Worm (Caenorhabditis elegans) whole organism, young adult: Measurements from ENCODE around the gene smk-1.

Source experiments
- B0336.3 ChIP-seq: fragments of 200-800 bp; sonication (Bioruptor generic); IDR thresholded peaks from 2 replicates; pipeline ENCODE4 v1.3.6; 2022; ENCODE audit warnings: missing genetic modification characterization, missing compliant biosample characterization
- F23B12.7 ChIP-seq: sonication (generic microtip); optimal IDR thresholded peaks from 2 replicates; lab custom pipeline; 2017; ENCODE audit warnings: missing genetic modification characterization, mild to moderate bottlenecking, missing compliant biosample characterization, antibody characterized with exemption, moderate library complexity; ENCODE audit not compliant: insufficient read depth
- K11D2.4 ChIP-seq: fragments of 200-800 bp; sonication (Bioruptor generic); IDR thresholded peaks from 2 replicates; pipeline ENCODE4 v1.3.6; 2022; ENCODE audit warnings: missing genetic modification reagents, missing genetic modification characterization, missing compliant biosample characterization
- Y79H2A.3 ChIP-seq: fragments of 200-800 bp; sonication (Bioruptor generic); conservative IDR thresholded peaks from 2 replicates; pipeline ENCODE4 v1.3.6; 2022; ENCODE audit warnings: missing genetic modification reagents, missing genetic modification characterization, missing compliant biosample characterization
- ZK185.1 ChIP-seq: sonication (generic microtip); optimal IDR thresholded peaks from 2 replicates; lab custom pipeline; 2016; ENCODE audit warnings: mild to moderate bottlenecking, missing genetic modification characterization, missing compliant biosample characterization; ENCODE audit not compliant: poor library complexity, severe bottlenecking
- aptf-3 ChIP-seq: fragments of 200-800 bp; sonication (Bioruptor generic); IDR thresholded peaks from 2 replicates; pipeline ENCODE4 v1.3.6; 2022; ENCODE audit warnings: missing genetic modification characterization, missing compliant biosample characterization
- athp-1 ChIP-seq: sonication (generic microtip); optimal IDR thresholded peaks from 2 replicates; lab custom pipeline; 2017; ENCODE audit warnings: mild to moderate bottlenecking, missing genetic modification characterization, missing compliant biosample characterization
- attf-6 ChIP-seq: fragments of 200-800 bp; sonication (Bioruptor generic); IDR thresholded peaks from 2 replicates; pipeline ENCODE4 v1.3.6; 2022; ENCODE audit warnings: missing genetic modification reagents, missing genetic modification characterization, missing compliant biosample characterization
- cebp-1 ChIP-seq, 2 experiments: fragments of 200-800 bp in 1 of 2; sonication (Bioruptor generic) in 1 of 2; sonication (generic microtip) in 1 of 2; IDR thresholded peaks in 1 of 2; optimal IDR thresholded peaks in 1 of 2; 2 replicates each; pipeline versions ENCODE4 v1.3.6 to Lab custom; 2017 to 2022; ENCODE audit warnings: missing compliant biosample characterization in 2 of 2, missing genetic modification characterization in 2 of 2, mild to moderate bottlenecking in 1 of 2, missing genetic modification reagents in 1 of 2, moderate library complexity in 1 of 2
- ceh-40 ChIP-seq: fragments of 200-800 bp; sonication (Bioruptor generic); IDR thresholded peaks from 2 replicates; pipeline ENCODE4 v1.3.6; 2022; ENCODE audit warnings: missing genetic modification characterization, missing compliant biosample characterization
- chd-7 ChIP-seq: sonication (generic microtip); optimal IDR thresholded peaks from 2 replicates; lab custom pipeline; 2016; ENCODE audit warnings: mild to moderate bottlenecking, missing genetic modification characterization, moderate library complexity, missing compliant biosample characterization
- die-1 ChIP-seq: sonication (generic microtip); optimal IDR thresholded peaks from 2 replicates; lab custom pipeline; 2016; ENCODE audit warnings: missing genotype, mild to moderate bottlenecking, missing genetic modification characterization, missing compliant biosample characterization
- efl-1 ChIP-seq: fragments of 150-350 bp; optimal IDR thresholded peaks from 2 replicates; lab custom pipeline; 2014; ENCODE audit warnings: missing biosample characterization, missing genetic modification reagents, missing genetic modification characterization
- ekl-4 ChIP-seq: fragments of 200-800 bp; sonication (Bioruptor generic); IDR thresholded peaks from 2 replicates; pipeline ENCODE4 v1.3.6; 2022; ENCODE audit warnings: missing genetic modification reagents, missing genetic modification characterization, missing compliant biosample characterization
- gei-17 ChIP-seq: fragments of 200-800 bp; sonication (Bioruptor generic); optimal IDR thresholded peaks from 2 replicates; lab custom pipeline; 2018; ENCODE audit warnings: mild to moderate bottlenecking, missing genetic modification characterization, missing compliant biosample characterization
- him-1 ChIP-seq: sonication (generic microtip); optimal IDR thresholded peaks from 2 replicates; lab custom pipeline; 2016; ENCODE audit warnings: missing genotype, missing genetic modification reagents, missing genetic modification characterization, missing compliant biosample characterization
- hlh-26 ChIP-seq: fragments of 200-800 bp; sonication (Bioruptor generic); conservative IDR thresholded peaks from 2 replicates; pipeline ENCODE4 v1.3.6; 2022; ENCODE audit warnings: missing genetic modification reagents, missing genetic modification characterization, missing compliant biosample characterization
- lin-26 ChIP-seq: fragments of 200-800 bp; sonication (Bioruptor generic); IDR thresholded peaks from 2 replicates; pipeline ENCODE4 v1.3.6; 2022; ENCODE audit warnings: missing genetic modification reagents, missing genetic modification characterization, missing compliant biosample characterization
- lin-54 ChIP-seq: fragments of 200-800 bp; sonication (Bioruptor generic); optimal IDR thresholded peaks from 2 replicates; lab custom pipeline; 2018; ENCODE audit warnings: mild to moderate bottlenecking, missing genetic modification characterization, missing compliant biosample characterization
- madf-3 ChIP-seq: fragments of 200-800 bp; sonication (Bioruptor generic); IDR thresholded peaks from 2 replicates; pipeline ENCODE4 v1.3.6; 2022; ENCODE audit warnings: missing genetic modification reagents, missing genetic modification characterization, missing compliant biosample characterization
- madf-6 ChIP-seq: fragments of 200-800 bp; sonication (Bioruptor generic); IDR thresholded peaks from 2 replicates; pipeline ENCODE4 v1.3.6; 2022; ENCODE audit warnings: missing genetic modification reagents, missing genetic modification characterization, missing compliant biosample characterization
- madf-8 ChIP-seq: fragments of 200-800 bp; sonication (Bioruptor generic); conservative IDR thresholded peaks from 2 replicates; pipeline ENCODE4 v1.3.6; 2022; ENCODE audit warnings: missing genetic modification reagents, missing genetic modification characterization, missing compliant biosample characterization
- mel-28 ChIP-seq: sonication (generic microtip); optimal IDR thresholded peaks from 2 replicates; lab custom pipeline; 2016; ENCODE audit warnings: borderline replicate concordance, mild to moderate bottlenecking, missing genetic modification characterization, missing compliant biosample characterization
- nhr-80 ChIP-seq: sonication (generic microtip); optimal IDR thresholded peaks from 2 replicates; lab custom pipeline; 2016; ENCODE audit warnings: missing genetic modification characterization, missing compliant biosample characterization
- pha-4 ChIP-seq: fragments of 150-350 bp; sonication (generic microtip); optimal IDR thresholded peaks from 2 replicates; lab custom pipeline; 2014; ENCODE audit warnings: missing biosample characterization, missing genetic modification reagents, missing genetic modification characterization
- rcor-1 ChIP-seq: fragments of 200-800 bp; sonication (Bioruptor generic); IDR thresholded peaks from 2 replicates; pipeline ENCODE4 v1.3.6; 2022; ENCODE audit warnings: missing genetic modification reagents, missing genetic modification characterization, missing compliant biosample characterization
- repo-1 ChIP-seq: sonication (generic microtip); optimal IDR thresholded peaks from 2 replicates; lab custom pipeline; 2017; ENCODE audit warnings: mild to moderate bottlenecking, missing genetic modification characterization, missing compliant biosample characterization
- snpc-1.1 ChIP-seq: sonication (generic microtip); optimal IDR thresholded peaks from 2 replicates; lab custom pipeline; 2017; ENCODE audit warnings: missing genetic modification characterization, mild to moderate bottlenecking, missing compliant biosample characterization, antibody characterized with exemption, moderate library complexity, missing genotype, missing genetic modification reagents; ENCODE audit not compliant: insufficient read depth
- somi-1 ChIP-seq: fragments of 200-800 bp; sonication (Bioruptor generic); optimal IDR thresholded peaks from 2 replicates; lab custom pipeline; 2018; ENCODE audit warnings: mild to moderate bottlenecking, missing genetic modification characterization, missing compliant biosample characterization
- zfh-2 ChIP-seq: fragments of 200-800 bp; sonication (Bioruptor generic); conservative IDR thresholded peaks from 2 replicates; pipeline ENCODE4 v1.3.6; 2022; ENCODE audit warnings: missing genetic modification reagents, missing genetic modification characterization, missing compliant biosample characterization
- ztf-18 ChIP-seq: sonication (generic microtip); optimal IDR thresholded peaks from 2 replicates; lab custom pipeline; 2016; ENCODE audit warnings: missing genotype, mild to moderate bottlenecking, missing genetic modification characterization, missing compliant biosample characterization
- ztf-25 ChIP-seq: fragments of 200-800 bp; sonication (Bioruptor generic); IDR thresholded peaks from 2 replicates; pipeline ENCODE4 v1.3.6; 2022; ENCODE audit warnings: missing genetic modification reagents, missing genetic modification characterization, missing compliant biosample characterization

Gene smk-1

DNA sequence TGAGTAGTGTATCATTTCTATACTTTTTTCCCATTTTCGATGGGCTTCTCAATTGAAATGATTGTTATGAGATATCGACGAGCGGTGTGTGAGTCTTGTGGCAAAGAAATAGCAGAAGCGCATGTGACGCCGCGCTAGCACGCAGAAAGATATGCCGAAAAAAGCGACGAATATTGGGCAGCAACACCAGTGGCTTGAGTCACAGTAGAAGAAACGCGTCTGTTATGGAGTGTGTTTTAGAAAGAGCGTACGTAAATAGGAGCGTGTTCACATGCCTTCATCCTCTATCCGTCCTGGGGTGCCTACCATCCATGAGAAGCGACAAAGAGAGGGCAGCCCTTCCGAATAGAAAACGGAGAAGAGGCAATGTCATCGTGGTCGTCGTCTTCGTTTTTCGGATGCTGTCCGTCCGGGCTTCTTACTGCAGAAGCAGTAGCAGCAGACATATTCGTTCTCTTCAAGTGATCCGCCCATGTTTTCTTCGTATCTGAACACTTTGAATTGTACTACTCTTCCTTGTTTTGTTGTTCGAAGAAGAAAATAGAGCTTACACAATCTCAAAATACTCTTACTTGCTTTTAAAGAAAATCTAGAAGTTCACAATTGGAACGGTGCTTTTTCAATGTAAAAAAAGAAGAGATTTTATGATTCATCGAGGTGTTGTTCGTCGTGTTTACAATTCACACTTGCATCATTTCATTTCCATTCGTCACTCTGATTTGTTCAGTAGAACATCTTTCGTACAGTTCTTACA lies 2.4 kb downstream of the smk-1 start (continued):
- 0 out of 2 replicates have a peak, but pooled peaks have one; percentile 7 for TF ChIP-seq aptf-3 (GFP tag; lab: Robert Waterston, UW)
- TF ChIP-seq zfh-2 (GFP tag; lab: Robert Waterston, UW), result peak; percentile 54; the same call in 1 of the 2 replicates
- no peak for TF ChIP-seq cebp-1 (GFP tag; IDR thresholded peaks at IDR 0.05; lab: Robert Waterston, UW)
- peak; percentile 36 for TF ChIP-seq cebp-1 (tag; optimal IDR thresholded peaks at IDR 0.05; lab: Kevin White, UChicago)
- peak; percentile 38 for TF ChIP-seq chd-7
- no peak for TF ChIP-seq madf-8 (GFP tag; lab: Robert Waterston, UW)
- peak; percentile 66; the same call in 1 of the 2 replicates for TF ChIP-seq lin-26 (GFP tag; lab: Robert Waterston, UW)
- peak; percentile 31 for TF ChIP-seq repo-1 (tag; lab: Kevin White, UChicago)
- no peak for TF ChIP-seq ztf-18 (tag; lab: Kevin White, UChicago)
- TF ChIP-seq Y79H2A.3 (GFP tag; lab: Robert Waterston, UW), result no peak
- no peak for TF ChIP-seq attf-6 (GFP tag; lab: Robert Waterston, UW)
- TF ChIP-seq ceh-40 (GFP tag; lab: Robert Waterston, UW), result no peak
- TF ChIP-seq die-1 (tag; lab: Kevin White, UChicago), result no peak
- no peak for TF ChIP-seq mel-28 (tag; lab: Kevin White, UChicago)

- no peak for TF ChIP-seq lin-54
- TF ChIP-seq ztf-25 (GFP tag; lab: Robert Waterston, UW), result no peak
- TF ChIP-seq somi-1 (GFP tag; lab: Kevin White, UChicago), result no peak
- TF ChIP-seq F23B12.7 (tag; lab: Kevin White, UChicago), result peak; percentile 23
- peak; percentile 68 for TF ChIP-seq pha-4 (tag; lab: Kevin White, UChicago)
- TF ChIP-seq B0336.3 (GFP tag; lab: Robert Waterston, UW), result 0 out of 2 replicates have a peak, but pooled peaks have one; percentile 18
- TF ChIP-seq hlh-26 (GFP tag; lab: Robert Waterston, UW), result no peak
- peak; percentile 67 for TF ChIP-seq nhr-80
- peak; percentile 10 for TF ChIP-seq ZK185.1
- TF ChIP-seq Y79H2A.3 (GFP tag; lab: Robert Waterston, UW), result no peak
- 0 out of 2 replicates have a peak, but pooled peaks have one; percentile 23 for TF ChIP-seq aptf-3 (GFP tag; lab: Robert Waterston, UW)
- TF ChIP-seq zfh-2 (GFP tag; lab: Robert Waterston, UW), result 0 out of 2 replicates have a peak, but pooled peaks have one; percentile 8
- TF ChIP-seq snpc-1.1 (tag; lab: Kevin White, UChicago), result no peak
Observed at ce11 chrV:8610633-8611404, 3.2 kb downstream of the smk-1 start, which contains the start of gene fip-4. Gene fip-4, minus strand, starts transcription at chrV:8611268.

DNA sequence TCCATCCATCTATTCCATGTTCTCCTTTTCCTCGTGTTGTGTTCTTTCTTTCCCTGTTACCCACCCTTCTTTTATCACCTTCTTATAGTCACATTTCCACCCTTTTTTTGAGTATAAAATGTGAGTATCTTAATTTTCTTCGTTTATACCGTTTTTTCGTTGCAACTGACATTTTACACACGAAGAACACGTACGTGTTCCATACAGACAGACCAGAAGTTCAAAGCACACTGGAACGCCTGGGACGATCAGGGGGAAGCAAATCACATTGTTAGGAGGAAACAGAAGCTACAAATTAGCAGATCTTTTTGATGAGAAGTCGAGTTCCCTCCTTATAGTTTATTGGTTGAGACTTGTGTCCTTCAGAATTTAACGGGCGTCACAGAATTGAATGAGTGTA lies 8.1 kb downstream of the smk-1 start:
- TF ChIP-seq B0336.3 (GFP tag; lab: Robert Waterston, UW) (0 out of 2 replicates have a peak, but pooled peaks have one; percentile 16), him-1 (tag; lab: Kevin White, UChicago) (peak; percentile 23), ekl-4 (GFP tag; lab: Robert Waterston, UW) (peak; percentile 22; the same call in 1 of the 2 replicates), hlh-26 (GFP tag; lab: Robert Waterston, UW) (no peak), athp-1 (no peak), madf-3 (GFP tag; lab: Robert Waterston, UW) (0 out of 2 replicates have a peak, but pooled peaks have one; percentile 29)

DNA sequence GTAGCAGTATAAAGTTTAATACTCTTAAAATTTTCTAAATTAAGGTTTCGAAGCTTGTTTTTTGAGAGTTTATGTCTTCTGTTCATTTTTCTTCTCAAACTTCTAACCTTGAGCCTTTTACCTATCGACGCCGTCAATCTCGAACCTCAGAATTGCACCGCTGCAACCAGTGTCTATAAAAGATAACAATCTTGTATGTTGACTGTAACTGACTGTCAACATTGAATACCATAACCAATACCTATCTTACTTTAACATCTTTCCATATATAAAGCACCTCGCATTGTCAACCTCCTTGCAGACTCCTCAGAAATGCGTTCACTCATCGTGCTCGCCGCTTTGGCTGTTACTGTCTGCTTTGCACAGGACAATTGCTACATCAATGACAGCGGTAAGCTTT lies 11.1 kb downstream of the smk-1 start, which contains the start of gene grd-5:
TSS of gene grd-5 (plus strand) at position 295 of the 400 bp plus-strand sequence.
- TF ChIP-seq K11D2.4 (GFP tag; lab: Robert Waterston, UW), result no peak
- TF ChIP-seq gei-17 (GFP tag; lab: Kevin White, UChicago), result no peak
- TF ChIP-seq aptf-3 (GFP tag; lab: Robert Waterston, UW), result no peak
- TF ChIP-seq efl-1 (GFP tag; lab: Kevin White, UChicago), result no peak
- TF ChIP-seq madf-6 (GFP tag; lab: Robert Waterston, UW), result no peak
- TF ChIP-seq ekl-4 (GFP tag; lab: Robert Waterston, UW), result no peak
- no peak for TF ChIP-seq rcor-1 (GFP tag; lab: Robert Waterston, UW)
